Fruit fly (Drosophila melanogaster) Kc167 (cell line): Measurements from ENCODE around the gene RpL34a.

Experiments
- Myc ChIP-seq: fragments of >200 bp; optimal IDR thresholded peaks from 2 replicates; lab custom pipeline; 2017; ENCODE audit warnings: missing external identifiers
- Sin3A ChIP-seq: fragments of >200 bp; optimal IDR thresholded peaks from 2 replicates; lab custom pipeline; 2018; ENCODE audit warnings: missing external identifiers
- h ChIP-seq: fragments of >200 bp; optimal IDR thresholded peaks from 3 replicates; lab custom pipeline; 2018; ENCODE audit warnings: missing external identifiers
- insv ChIP-seq: fragments of >200 bp; optimal IDR thresholded peaks from 3 replicates; lab custom pipeline; 2018; ENCODE audit warnings: missing external identifiers
- psq ChIP-seq: fragments of >200 bp; optimal IDR thresholded peaks from 2 replicates; lab custom pipeline; 2017; ENCODE audit warnings: missing external identifiers
- ttk ChIP-seq: sonication (Bioruptor generic); optimal IDR thresholded peaks from 2 replicates; lab custom pipeline; 2017; ENCODE audit warnings: missing external identifiers

RpL34a gene

dm6 chr3R:26026631-26027274, 32.3 kb downstream of the RpL34a start:
- no peak for TF ChIP-seq Myc
- TF ChIP-seq insv (lab: Kevin White, UChicago): no peak
- TF ChIP-seq Sin3A: no peak
- TF ChIP-seq psq (lab: Kevin White, UChicago): no peak
- no peak for TF ChIP-seq ttk
- no peak for TF ChIP-seq h (lab: Kevin White, UChicago)

dm6 chr3R:26024596-26025213, 34.4 kb downstream of the RpL34a start:
- TF ChIP-seq ttk (no peak), insv (lab: Kevin White, UChicago) (no peak), psq (lab: Kevin White, UChicago) (no peak), Myc (no peak), Sin3A (no peak), h (lab: Kevin White, UChicago) (no peak)

- TF ChIP-seq psq (lab: Kevin White, UChicago) (no peak), Sin3A (no peak), ttk (no peak), Myc (no peak), insv (lab: Kevin White, UChicago) (no peak), h (lab: Kevin White, UChicago) (no peak)
These were observed 35.8 kb downstream of the RpL34a start for dm6 chr3R:26023252-26023651.

- TF ChIP-seq ttk (no peak), psq (lab: Kevin White, UChicago) (no peak), h (lab: Kevin White, UChicago) (no peak), Myc (no peak), insv (lab: Kevin White, UChicago) (no peak), Sin3A (no peak)
These were observed 37.7 kb downstream of the RpL34a start for dm6 chr3R:26021195-26021914.

- TF ChIP-seq h (lab: Kevin White, UChicago): peak; percentile 43
- TF ChIP-seq ttk: no peak
- no peak for TF ChIP-seq insv (lab: Kevin White, UChicago)
- no peak for TF ChIP-seq psq (lab: Kevin White, UChicago)
- no peak for TF ChIP-seq Myc
These were observed 38.6 kb downstream of the RpL34a start for dm6 chr3R:26020244-26021171.

dm6 chr3R:26019232-26019631, 39.8 kb downstream of the RpL34a start:
- TF ChIP-seq insv (lab: Kevin White, UChicago): no peak
- no peak for TF ChIP-seq Myc
- TF ChIP-seq h (lab: Kevin White, UChicago): no peak
- TF ChIP-seq Sin3A: no peak
- TF ChIP-seq psq (lab: Kevin White, UChicago): no peak
- no peak for TF ChIP-seq ttk

- TF ChIP-seq Sin3A (no peak), psq (lab: Kevin White, UChicago) (no peak), ttk (no peak), Myc (no peak), h (lab: Kevin White, UChicago) (no peak), insv (lab: Kevin White, UChicago) (no peak)
These were observed 41.0 kb downstream of the RpL34a start for dm6 chr3R:26017771-26018731.

dm6 chr3R:26017294-26017770, 41.7 kb downstream of the RpL34a start:
- TF ChIP-seq Sin3A: no peak
- no peak for TF ChIP-seq ttk
- TF ChIP-seq h (lab: Kevin White, UChicago): no peak
- TF ChIP-seq insv (lab: Kevin White, UChicago): no peak
- no peak for TF ChIP-seq psq (lab: Kevin White, UChicago)
- no peak for TF ChIP-seq Myc

dm6 chr3R:26014262-26014833, 44.7 kb downstream of the RpL34a start, which contains the start of gene Kaz-m1:
Kaz-m1 (plus strand) TSS chr3R:26014721.
- TF ChIP-seq ttk (no peak), Myc (no peak), h (lab: Kevin White, UChicago) (no peak), Sin3A (no peak), insv (lab: Kevin White, UChicago) (no peak), psq (lab: Kevin White, UChicago) (no peak)

dm6 chr3R:26013664-26013948, 45.5 kb downstream of the RpL34a start:
- TF ChIP-seq ttk (no peak), psq (lab: Kevin White, UChicago) (no peak), h (lab: Kevin White, UChicago) (no peak), Sin3A (no peak), insv (lab: Kevin White, UChicago) (no peak), Myc (no peak)
